Worm (Caenorhabditis elegans) whole organism, L3 larva: ENCODE measurements around the gene srg-56.

Source experiments
- R02D3.7 ChIP-seq: fragments of 150-350 bp; optimal IDR thresholded peaks from 2 replicates; lab custom pipeline; 2014; ENCODE audit warnings: missing biosample characterization, missing genetic modification characterization
- ZK546.5 ChIP-seq: sonication (generic microtip); optimal IDR thresholded peaks from 2 replicates; lab custom pipeline; 2017; ENCODE audit warnings: missing biosample characterization, missing genetic modification characterization
- aly-2 ChIP-seq: fragments of 150-350 bp; optimal IDR thresholded peaks from 2 replicates; lab custom pipeline; 2014; ENCODE audit warnings: missing biosample characterization, missing genetic modification characterization
- ama-1 ChIP-seq: fragments of 150-350 bp; optimal IDR thresholded peaks from 2 replicates; lab custom pipeline; 2018
- ceh-16 ChIP-seq: sonication (generic microtip); optimal IDR thresholded peaks from 2 replicates; lab custom pipeline; 2017; ENCODE audit warnings: missing biosample characterization, missing genetic modification characterization
- ceh-28 ChIP-seq: fragments of 150-350 bp; optimal IDR thresholded peaks from 2 replicates; lab custom pipeline; 2014; ENCODE audit warnings: missing biosample characterization, missing genetic modification reagents, missing genetic modification characterization
- ceh-82 ChIP-seq: fragments of 150-350 bp; optimal IDR thresholded peaks from 2 replicates; lab custom pipeline; 2014; ENCODE audit warnings: missing biosample characterization, missing genetic modification characterization
- ceh-9 ChIP-seq: sonication (generic microtip); optimal IDR thresholded peaks from 2 replicates; lab custom pipeline; 2018; ENCODE audit warnings: missing biosample characterization, missing genetic modification characterization
- daf-12 ChIP-seq: fragments of 150-350 bp; optimal IDR thresholded peaks from 2 replicates; lab custom pipeline; 2014; ENCODE audit warnings: missing biosample characterization, missing genetic modification reagents, missing genetic modification characterization
- egl-27 ChIP-seq: sonication (generic microtip); optimal IDR thresholded peaks from 4 replicates; lab custom pipeline; 2017; ENCODE audit warnings: missing biosample characterization, missing genetic modification reagents, missing genetic modification characterization
- egl-5 ChIP-seq: fragments of 150-350 bp; optimal IDR thresholded peaks from 2 replicates; lab custom pipeline; 2017; ENCODE audit warnings: missing biosample characterization, missing genetic modification reagents, missing genetic modification characterization, inconsistent platforms
- elt-2 ChIP-seq: sonication (generic microtip); optimal IDR thresholded peaks from 2 replicates; lab custom pipeline; 2016; ENCODE audit warnings: missing genetic modification reagents, mild to moderate bottlenecking, missing genetic modification characterization, missing compliant biosample characterization
- eor-1 ChIP-seq, 2 experiments: fragments of 150-350 bp; optimal IDR thresholded peaks; 2 replicates each; lab custom pipeline; 2014 to 2018; ENCODE audit warnings: missing biosample characterization in 2 of 2, missing genetic modification characterization in 2 of 2
- fkh-10 ChIP-seq: sonication (generic microtip); optimal IDR thresholded peaks from 2 replicates; lab custom pipeline; 2017; ENCODE audit warnings: missing biosample characterization, missing genetic modification reagents, missing genetic modification characterization
- fkh-2 ChIP-seq: fragments of 150-350 bp; optimal IDR thresholded peaks from 2 replicates; lab custom pipeline; 2014; ENCODE audit warnings: missing biosample characterization, missing genetic modification reagents, missing genetic modification characterization
- fos-1 ChIP-seq: fragments of 150-350 bp; optimal IDR thresholded peaks from 2 replicates; lab custom pipeline; 2014; ENCODE audit warnings: missing biosample characterization, missing genetic modification characterization
- lin-15B ChIP-seq: fragments of 150-350 bp; optimal IDR thresholded peaks from 2 replicates; lab custom pipeline; 2014; ENCODE audit warnings: missing biosample characterization, missing genetic modification characterization
- lin-39 ChIP-seq: fragments of 150-350 bp; optimal IDR thresholded peaks from 2 replicates; lab custom pipeline; 2018; ENCODE audit warnings: missing biosample characterization, missing genetic modification reagents, missing genetic modification characterization
- mdl-1 ChIP-seq: fragments of 150-350 bp; optimal IDR thresholded peaks from 2 replicates; lab custom pipeline; 2014; ENCODE audit warnings: missing biosample characterization, missing genetic modification characterization
- mml-1 ChIP-seq: fragments of 150-350 bp; sonication (generic microtip); optimal IDR thresholded peaks from 3 replicates; lab custom pipeline; 2014; ENCODE audit warnings: missing biosample characterization, missing genetic modification characterization
- nfya-1 ChIP-seq: sonication (generic microtip); optimal IDR thresholded peaks from 2 replicates; lab custom pipeline; 2017; ENCODE audit warnings: missing genetic modification characterization, mild to moderate bottlenecking, missing compliant biosample characterization, antibody characterized with exemption, moderate library complexity; ENCODE audit not compliant: insufficient read depth
- nhr-11 ChIP-seq: fragments of 150-350 bp; optimal IDR thresholded peaks from 2 replicates; lab custom pipeline; 2014; ENCODE audit warnings: missing biosample characterization, missing genetic modification characterization
- nhr-12 ChIP-seq: fragments of 150-350 bp; optimal IDR thresholded peaks from 2 replicates; lab custom pipeline; 2014; ENCODE audit warnings: missing biosample characterization, missing genetic modification characterization
- nhr-25 ChIP-seq: sonication (generic microtip); optimal IDR thresholded peaks from 2 replicates; lab custom pipeline; 2017; ENCODE audit warnings: missing biosample characterization, missing genetic modification characterization
- nhr-28 ChIP-seq: fragments of 150-350 bp; optimal IDR thresholded peaks from 2 replicates; lab custom pipeline; 2014; ENCODE audit warnings: missing biosample characterization, missing genetic modification characterization
- nhr-43 ChIP-seq: sonication (generic microtip); optimal IDR thresholded peaks from 2 replicates; lab custom pipeline; 2016; ENCODE audit warnings: mild to moderate bottlenecking, missing genetic modification characterization, missing compliant biosample characterization; ENCODE audit not compliant: poor library complexity, severe bottlenecking
- nhr-76 ChIP-seq: fragments of 150-350 bp; sonication (generic microtip); optimal IDR thresholded peaks from 5 replicates; lab custom pipeline; 2014; ENCODE audit warnings: missing biosample characterization, missing genetic modification characterization
- pqm-1 ChIP-seq: fragments of 150-350 bp; optimal IDR thresholded peaks from 2 replicates; lab custom pipeline; 2017; ENCODE audit warnings: missing biosample characterization, missing genetic modification characterization, inconsistent platforms
- sea-2 ChIP-seq: fragments of 150-350 bp; sonication (generic microtip); optimal IDR thresholded peaks from 4 replicates; lab custom pipeline; 2014; ENCODE audit warnings: missing biosample characterization, missing genetic modification reagents, missing genetic modification characterization
- skn-1 ChIP-seq: fragments of 150-350 bp; optimal IDR thresholded peaks from 2 replicates; lab custom pipeline; 2014; ENCODE audit warnings: missing biosample characterization, missing genetic modification characterization
- tbx-2 ChIP-seq: sonication (generic microtip); optimal IDR thresholded peaks from 2 replicates; lab custom pipeline; 2016; ENCODE audit warnings: mild to moderate bottlenecking, missing genetic modification characterization, missing compliant biosample characterization
- unc-39 ChIP-seq: sonication (generic microtip); optimal IDR thresholded peaks from 4 replicates; lab custom pipeline; 2017; ENCODE audit warnings: missing biosample characterization, missing genetic modification characterization
- unc-62 ChIP-seq: fragments of 150-350 bp; sonication (generic microtip); optimal IDR thresholded peaks from 4 replicates; lab custom pipeline; 2014; ENCODE audit warnings: missing biosample characterization, missing genetic modification reagents, missing genetic modification characterization
- zag-1 ChIP-seq: fragments of 150-350 bp; optimal IDR thresholded peaks from 2 replicates; lab custom pipeline; 2014; ENCODE audit warnings: missing biosample characterization, missing genetic modification characterization
- ztf-11 ChIP-seq: fragments of 150-350 bp; optimal IDR thresholded peaks from 2 replicates; lab custom pipeline; 2014; ENCODE audit warnings: missing biosample characterization, missing genetic modification characterization

Gene srg-56

ce11 chrV:2740228-2740627 lies 2.2 kb upstream of the srg-56 start, which contains the start of gene srg-61:
TSS of gene srg-61 (minus strand) at chrV:2740328.
- no peak for TF ChIP-seq daf-12
- TF ChIP-seq nhr-76 (tag; lab: Kevin White, UChicago): no peak
- no peak for TF ChIP-seq nhr-25 (tag; lab: Kevin White, UChicago)
- no peak for TF ChIP-seq R02D3.7 (tag; lab: Kevin White, UChicago)
- no peak for TF ChIP-seq lin-39 (tag; lab: Kevin White, UChicago)
- TF ChIP-seq mml-1: no peak
- no peak for TF ChIP-seq ceh-16 (tag; lab: Kevin White, UChicago)
- no peak for TF ChIP-seq nhr-12
- no peak for TF ChIP-seq lin-15B (tag; lab: Kevin White, UChicago)
- TF ChIP-seq aly-2 (tag; lab: Kevin White, UChicago): no peak

DNA sequence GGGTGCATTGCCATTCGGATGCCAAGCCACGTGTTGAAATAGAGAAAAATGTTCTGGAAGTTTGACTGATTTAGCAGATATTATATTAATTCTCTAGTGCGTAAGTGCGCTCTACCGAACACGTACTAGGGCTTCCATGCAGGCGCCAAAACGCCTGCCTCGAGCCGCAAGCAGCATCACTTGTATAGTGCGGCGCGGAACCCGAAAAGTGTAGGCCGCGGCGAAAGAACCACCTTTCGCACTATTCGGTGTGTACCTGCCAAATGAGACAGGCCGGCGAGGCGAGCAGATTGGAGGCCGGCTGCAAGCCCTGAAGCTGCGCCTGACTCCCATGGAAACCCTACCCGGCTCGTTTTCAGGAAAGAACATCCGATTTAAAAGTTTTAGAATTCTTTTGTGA lies 1.5 kb upstream of the srg-56 start:
- no peak for TF ChIP-seq fos-1

DNA sequence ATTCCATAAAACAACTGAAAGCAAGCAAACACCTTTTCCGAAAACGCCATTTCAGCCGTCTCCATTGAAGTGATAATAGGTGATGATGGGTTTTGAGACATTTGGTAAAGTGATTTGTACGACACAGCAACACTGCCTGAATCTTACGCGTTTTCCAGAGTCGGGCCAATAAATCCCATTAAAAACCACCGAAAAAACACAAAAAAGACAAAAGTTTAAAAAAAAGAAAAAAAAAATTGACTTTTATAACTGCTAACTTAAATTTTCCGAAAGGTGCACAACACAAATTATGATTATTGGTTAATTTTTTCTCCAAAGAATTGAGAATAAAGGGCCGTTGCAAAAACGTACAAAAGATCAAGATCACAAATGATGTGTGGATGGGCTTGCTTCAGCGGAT lies 3.7 kb downstream of the srg-56 start, which contains the start of gene srg-57:
Gene srg-57 (minus strand): TSS at position 101 of the 400 bp plus-strand sequence.
- TF ChIP-seq unc-62 (no peak), ceh-16 (tag; lab: Kevin White, UChicago) (no peak), ama-1 (lab: Kevin White, UChicago) (no peak), lin-39 (tag; lab: Kevin White, UChicago) (no peak)

DNA sequence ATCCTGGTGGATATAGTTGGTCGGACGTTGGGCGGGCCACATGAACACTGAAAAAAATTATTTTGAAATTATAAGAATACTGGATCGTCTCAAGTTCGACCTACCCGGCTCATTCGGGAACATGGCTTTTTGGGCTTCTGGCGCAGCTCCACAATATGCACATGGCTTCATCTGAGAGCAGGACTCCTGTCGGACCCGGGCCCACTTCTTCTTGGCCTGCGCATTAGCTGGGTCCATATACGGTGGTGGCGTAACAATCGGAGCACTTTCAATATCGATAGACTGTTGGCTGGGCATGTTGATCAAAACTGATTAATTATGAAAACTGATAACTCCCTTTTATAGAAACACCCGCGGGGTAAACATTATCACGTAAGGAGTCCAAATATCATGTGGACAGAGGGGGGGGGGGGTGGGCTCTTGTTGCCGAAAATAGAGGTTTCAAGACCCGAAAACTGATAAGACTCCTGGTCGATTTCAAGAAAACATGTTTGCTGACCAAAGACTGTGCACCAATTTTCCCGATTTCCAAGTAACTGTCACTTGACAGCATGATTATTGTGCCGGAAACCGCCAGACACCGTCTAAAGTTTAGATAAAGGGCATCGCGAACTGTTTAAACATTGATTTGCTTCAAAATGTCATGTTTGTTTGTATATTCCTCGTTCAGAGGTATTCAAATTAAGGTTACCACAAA lies 7.1 kb downstream of the srg-56 start, which contains the start of gene dod-3:
Gene dod-3 (minus strand): TSS at position 315 of the 697 bp plus-strand sequence.
- TF ChIP-seq pqm-1 (peak; percentile 67), nfya-1 (tag; lab: Kevin White, UChicago) (no peak), eor-1 (tag; optimal IDR thresholded peaks at IDR 0.05; lab: Kevin White, UChicago) (no peak), elt-2 (tag; lab: Kevin White, UChicago) (peak; percentile 95), zag-1 (tag; lab: Kevin White, UChicago) (no peak), egl-27 (no peak), nhr-25 (tag; lab: Kevin White, UChicago) (no peak), ceh-9 (no peak), lin-15B (tag; lab: Kevin White, UChicago) (no peak), ceh-28 (tag; lab: Kevin White, UChicago) (no peak), nhr-76 (tag; lab: Kevin White, UChicago) (no peak), ZK546.5 (tag; lab: Kevin White, UChicago) (no peak), ama-1 (lab: Kevin White, UChicago) (peak; percentile 70), ceh-82 (tag; lab: Kevin White, UChicago) (no peak), unc-39 (tag; lab: Kevin White, UChicago) (no peak), skn-1 (no peak), unc-62 (no peak), tbx-2 (tag; lab: Kevin White, UChicago) (no peak)

- TF ChIP-seq egl-5 (tag; lab: Kevin White, UChicago) (no peak), nhr-12 (no peak), aly-2 (tag; lab: Kevin White, UChicago) (no peak), zag-1 (tag; lab: Kevin White, UChicago) (no peak), ceh-16 (tag; lab: Kevin White, UChicago) (no peak), R02D3.7 (tag; lab: Kevin White, UChicago) (no peak), fkh-10 (GFP tag; lab: Kevin White, UChicago) (no peak)
These were observed 9.8 kb downstream of the srg-56 start, which contains the start of gene str-33 for ce11 chrV:2728236-2728635. TSS of gene str-33 (plus strand) at chrV:2728536.

- TF ChIP-seq mml-1: no peak
- TF ChIP-seq unc-39 (tag; lab: Kevin White, UChicago): no peak
- TF ChIP-seq skn-1: no peak
- no peak for TF ChIP-seq mdl-1 (tag; lab: Kevin White, UChicago)
- no peak for TF ChIP-seq aly-2 (tag; lab: Kevin White, UChicago)
- no peak for TF ChIP-seq nhr-28 (tag; lab: Kevin White, UChicago)
- TF ChIP-seq ztf-11 (tag; lab: Kevin White, UChicago): no peak
- TF ChIP-seq fkh-2: no peak
- TF ChIP-seq ceh-28 (tag; lab: Kevin White, UChicago): no peak
- no peak for TF ChIP-seq nhr-11 (tag; lab: Kevin White, UChicago)
- no peak for TF ChIP-seq sea-2 (GFP tag; lab: Kevin White, UChicago)
- no peak for TF ChIP-seq zag-1 (tag; lab: Kevin White, UChicago)
- TF ChIP-seq nhr-25 (tag; lab: Kevin White, UChicago): no peak
- no peak for TF ChIP-seq nhr-43
- TF ChIP-seq lin-39 (tag; lab: Kevin White, UChicago): no peak
These were observed 11.0 kb downstream of the srg-56 start, which contains the start of gene str-13 for ce11 chrV:2727101-2727500. TSS of gene str-13 (minus strand) at chrV:2727201.
